Worm (Caenorhabditis elegans) whole organism, late embryonic: Measurements from ENCODE around the gene gtf-2E2.

Experiments
- C08G9.2 ChIP-seq: sonication (generic microtip); optimal IDR thresholded peaks from 2 replicates; lab custom pipeline; 2016; ENCODE audit warnings: mild to moderate bottlenecking, missing genetic modification characterization, moderate library complexity, missing compliant biosample characterization
- F13H6.1 ChIP-seq: sonication (generic microtip); optimal IDR thresholded peaks from 2 replicates; lab custom pipeline; 2016; ENCODE audit warnings: missing genetic modification characterization, missing compliant biosample characterization
- K02D7.2 ChIP-seq: sonication (generic microtip); optimal IDR thresholded peaks from 2 replicates; lab custom pipeline; 2017; ENCODE audit warnings: mild to moderate bottlenecking, missing genetic modification characterization, missing compliant biosample characterization
- K09A11.1 ChIP-seq: sonication (generic microtip); optimal IDR thresholded peaks from 2 replicates; lab custom pipeline; 2017; ENCODE audit warnings: antibody characterized with exemption, mild to moderate bottlenecking, missing genetic modification characterization, missing compliant biosample characterization; ENCODE audit not compliant: insufficient read depth
- ceh-14 ChIP-seq: sonication (generic microtip); optimal IDR thresholded peaks from 2 replicates; lab custom pipeline; 2016; ENCODE audit warnings: missing genotype, missing genetic modification characterization, missing compliant biosample characterization
- ceh-19 ChIP-seq: fragments of 200-800 bp; sonication (Bioruptor generic); optimal IDR thresholded peaks from 2 replicates; lab custom pipeline; 2018; ENCODE audit warnings: mild to moderate bottlenecking, missing genetic modification characterization, missing compliant biosample characterization
- ceh-2 ChIP-seq: sonication (generic microtip); optimal IDR thresholded peaks from 2 replicates; lab custom pipeline; 2016; ENCODE audit warnings: missing genotype, missing genetic modification characterization, missing compliant biosample characterization
- ceh-22 ChIP-seq: sonication (generic microtip); optimal IDR thresholded peaks from 2 replicates; lab custom pipeline; 2017; ENCODE audit warnings: missing biosample characterization, missing genetic modification characterization
- ceh-31 ChIP-seq: sonication (generic microtip); optimal IDR thresholded peaks from 2 replicates; lab custom pipeline; 2016; ENCODE audit warnings: missing genetic modification characterization, missing compliant biosample characterization
- ceh-9 ChIP-seq: sonication (generic microtip); optimal IDR thresholded peaks from 2 replicates; lab custom pipeline; 2016; ENCODE audit warnings: mild to moderate bottlenecking, missing genetic modification characterization, inconsistent platforms, missing compliant biosample characterization
- che-1 ChIP-seq: sonication (generic microtip); optimal IDR thresholded peaks from 2 replicates; lab custom pipeline; 2016; ENCODE audit warnings: mild to moderate bottlenecking, missing genetic modification characterization, missing compliant biosample characterization
- elt-2 ChIP-seq: sonication (generic microtip); optimal IDR thresholded peaks from 2 replicates; lab custom pipeline; 2016; ENCODE audit warnings: missing genetic modification reagents, missing genetic modification characterization, missing compliant biosample characterization
- elt-4 ChIP-seq: sonication (generic microtip); optimal IDR thresholded peaks from 2 replicates; lab custom pipeline; 2016; ENCODE audit warnings: missing genetic modification characterization, missing compliant biosample characterization
- ets-4 ChIP-seq: sonication (generic microtip); optimal IDR thresholded peaks from 2 replicates; lab custom pipeline; 2016; ENCODE audit warnings: missing genetic modification characterization, missing compliant biosample characterization
- fax-1 ChIP-seq: sonication (generic microtip); optimal IDR thresholded peaks from 2 replicates; lab custom pipeline; 2016; ENCODE audit warnings: missing genotype, missing genetic modification characterization, missing compliant biosample characterization
- fkh-6 ChIP-seq: sonication (generic microtip); optimal IDR thresholded peaks from 2 replicates; lab custom pipeline; 2016; ENCODE audit warnings: missing genetic modification characterization, missing compliant biosample characterization
- gmeb-2 ChIP-seq: sonication (generic microtip); optimal IDR thresholded peaks from 2 replicates; lab custom pipeline; 2016; ENCODE audit warnings: missing genetic modification characterization, inconsistent platforms, missing compliant biosample characterization
- hlh-15 ChIP-seq: sonication (generic microtip); optimal IDR thresholded peaks from 2 replicates; lab custom pipeline; 2016; ENCODE audit warnings: missing genetic modification characterization, missing compliant biosample characterization
- hlh-30 ChIP-seq: sonication (generic microtip); optimal IDR thresholded peaks from 2 replicates; lab custom pipeline; 2017; ENCODE audit warnings: antibody characterized with exemption, missing genetic modification characterization, missing compliant biosample characterization; ENCODE audit not compliant: insufficient read depth
- hlh-6 ChIP-seq: sonication (generic microtip); optimal IDR thresholded peaks from 2 replicates; lab custom pipeline; 2016; ENCODE audit warnings: missing genotype, missing genetic modification characterization, missing compliant biosample characterization
- madf-2 ChIP-seq: sonication (generic microtip); optimal IDR thresholded peaks from 2 replicates; lab custom pipeline; 2017; ENCODE audit warnings: missing genetic modification characterization, missing compliant biosample characterization
- nhr-232 ChIP-seq: sonication (generic microtip); optimal IDR thresholded peaks from 2 replicates; lab custom pipeline; 2016; ENCODE audit warnings: missing genetic modification characterization, missing compliant biosample characterization
- npax-4 ChIP-seq: sonication (generic microtip); optimal IDR thresholded peaks from 2 replicates; lab custom pipeline; 2016; ENCODE audit warnings: missing genetic modification characterization, missing compliant biosample characterization
- pax-1 ChIP-seq: fragments of 150-350 bp; optimal IDR thresholded peaks from 2 replicates; lab custom pipeline; 2014; ENCODE audit warnings: missing biosample characterization, missing genetic modification characterization
- pqm-1 ChIP-seq: sonication (generic microtip); optimal IDR thresholded peaks from 2 replicates; lab custom pipeline; 2016; ENCODE audit warnings: missing genetic modification characterization, missing compliant biosample characterization
- ref-2 ChIP-seq: sonication (generic microtip); optimal IDR thresholded peaks from 2 replicates; lab custom pipeline; 2016; ENCODE audit warnings: missing genetic modification characterization, missing compliant biosample characterization
- rnt-1 ChIP-seq: sonication (generic microtip); optimal IDR thresholded peaks from 2 replicates; lab custom pipeline; 2016; ENCODE audit warnings: missing genetic modification characterization, missing compliant biosample characterization
- sdc-2 ChIP-seq: sonication (generic microtip); optimal IDR thresholded peaks from 2 replicates; lab custom pipeline; 2016; ENCODE audit warnings: missing genotype, missing genetic modification characterization, missing compliant biosample characterization
- sox-4 ChIP-seq: sonication (generic microtip); optimal IDR thresholded peaks from 2 replicates; lab custom pipeline; 2017; ENCODE audit warnings: mild to moderate bottlenecking, missing genetic modification characterization, inconsistent platforms, missing compliant biosample characterization
- tbx-7 ChIP-seq: sonication (generic microtip); optimal IDR thresholded peaks from 2 replicates; lab custom pipeline; 2016; ENCODE audit warnings: missing genotype, missing genetic modification characterization, missing compliant biosample characterization
- unc-3 ChIP-seq, 2 experiments: fragments of 200-800 bp in 1 of 2; sonication (Bioruptor generic) in 1 of 2; sonication (generic microtip) in 1 of 2; conservative IDR thresholded peaks in 1 of 2; optimal IDR thresholded peaks in 1 of 2; 2 replicates each; pipeline versions ENCODE4 v1.3.6 to Lab custom; 2016 to 2022; ENCODE audit warnings: missing compliant biosample characterization in 2 of 2, missing genetic modification characterization in 2 of 2, missing genetic modification reagents in 1 of 2
- unc-42 ChIP-seq: sonication (generic microtip); optimal IDR thresholded peaks from 2 replicates; lab custom pipeline; 2016; ENCODE audit warnings: missing genotype, missing genetic modification characterization, missing compliant biosample characterization
- unc-55 ChIP-seq: sonication (generic microtip); optimal IDR thresholded peaks from 2 replicates; lab custom pipeline; 2017; ENCODE audit warnings: missing biosample characterization, missing genetic modification reagents, missing genetic modification characterization

gtf-2E2 gene

ce11 chrII:11521300-11521699, 21.0 kb downstream of the gtf-2E2 start, which contains the start of gene Y62F5A.10:
Gene Y62F5A.10 (plus strand): TSS chrII:11521600.
- TF ChIP-seq ceh-22 (no peak), madf-2 (tag; lab: Kevin White, UChicago) (no peak), ref-2 (tag; lab: Kevin White, UChicago) (no peak), che-1 (tag; lab: Kevin White, UChicago) (no peak), fax-1 (tag; lab: Kevin White, UChicago) (no peak), rnt-1 (tag; lab: Kevin White, UChicago) (no peak), C08G9.2 (tag; lab: Kevin White, UChicago) (no peak), sdc-2 (tag; lab: Kevin White, UChicago) (no peak), pax-1 (tag; lab: Kevin White, UChicago) (no peak), ceh-19 (GFP tag; lab: Kevin White, UChicago) (no peak)

DNA sequence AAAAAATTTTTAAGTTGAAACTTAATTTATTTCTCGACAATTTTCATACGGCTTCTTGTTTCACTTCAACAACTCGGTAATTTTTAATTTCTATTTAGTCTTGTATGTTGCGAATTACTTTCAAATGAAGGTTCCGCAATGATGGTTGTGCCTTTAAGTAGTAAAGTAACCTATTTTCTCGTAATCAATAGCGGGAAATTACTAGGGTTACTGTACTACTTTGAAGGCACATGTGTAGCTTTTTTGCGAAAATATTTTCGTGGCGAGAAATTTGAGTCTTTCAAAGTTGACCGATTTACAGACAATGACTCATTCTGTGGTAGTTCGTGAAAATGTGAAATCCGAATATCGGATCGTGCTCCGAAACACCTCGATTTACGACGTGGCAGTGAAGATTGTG, 24.1 kb downstream of the gtf-2E2 start, which contains the start of gene B0334.10:
Gene B0334.10, plus strand, starts transcription at position 301 of the 400 bp plus-strand sequence.
- no peak for TF ChIP-seq unc-42 (tag; lab: Kevin White, UChicago)
- no peak for TF ChIP-seq che-1 (tag; lab: Kevin White, UChicago)
- no peak for TF ChIP-seq F13H6.1
- TF ChIP-seq K02D7.2: no peak
- no peak for TF ChIP-seq sdc-2 (tag; lab: Kevin White, UChicago)
- TF ChIP-seq hlh-30 (tag; lab: Kevin White, UChicago): no peak
- TF ChIP-seq madf-2 (tag; lab: Kevin White, UChicago): no peak
- no peak for TF ChIP-seq hlh-6 (tag; lab: Kevin White, UChicago)
- TF ChIP-seq sox-4: no peak

ce11 chrII:11514775-11515174, 27.5 kb downstream of the gtf-2E2 start, which contains the start of gene srh-44:
Gene srh-44 (plus strand): TSS chrII:11515075.
- TF ChIP-seq K09A11.1 (tag; lab: Kevin White, UChicago) (no peak), hlh-15 (tag; lab: Kevin White, UChicago) (no peak), ets-4 (tag; lab: Kevin White, UChicago) (no peak), gmeb-2 (tag; lab: Kevin White, UChicago) (no peak), ceh-9 (tag; lab: Kevin White, UChicago) (no peak), npax-4 (tag; lab: Kevin White, UChicago) (no peak), fkh-6 (no peak), elt-2 (tag; lab: Kevin White, UChicago) (no peak), ceh-31 (tag; lab: Kevin White, UChicago) (no peak), K02D7.2 (no peak), F13H6.1 (no peak), unc-3 (GFP tag; conservative IDR thresholded peaks at IDR 0.05; lab: Robert Waterston, UW) (no peak), unc-3 (tag; optimal IDR thresholded peaks at IDR 0.05; lab: Kevin White, UChicago) (no peak), ceh-14 (no peak), unc-55 (GFP tag; lab: Kevin White, UChicago) (no peak), C08G9.2 (tag; lab: Kevin White, UChicago) (no peak)
- TF ChIP-seq, all 69 proteins: peak for 0

DNA sequence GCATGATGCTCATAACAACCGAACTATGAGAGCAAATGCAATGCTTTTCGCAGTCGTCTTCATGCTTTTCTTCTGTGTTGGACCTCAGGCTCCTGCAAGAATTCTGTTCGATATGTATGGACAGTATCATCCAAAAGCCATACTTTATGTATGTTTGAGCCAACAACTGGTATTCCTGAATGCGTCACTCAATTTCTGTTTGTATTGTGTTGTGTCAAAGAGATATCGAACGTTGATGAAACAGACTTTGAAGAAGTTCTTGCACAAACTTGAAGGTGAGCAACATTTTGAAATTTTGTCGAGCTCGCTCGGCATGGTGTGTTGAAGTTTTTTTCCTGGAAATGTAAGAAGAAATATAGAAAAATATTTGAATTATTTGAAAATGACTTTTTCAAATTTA, 29.4 kb downstream of the gtf-2E2 start:
- TF ChIP-seq elt-4: no peak
- no peak for TF ChIP-seq tbx-7 (tag; lab: Kevin White, UChicago)
- TF ChIP-seq ceh-2 (tag; lab: Kevin White, UChicago): no peak
- TF ChIP-seq sox-4: no peak
- TF ChIP-seq C08G9.2 (tag; lab: Kevin White, UChicago): no peak
- no peak for TF ChIP-seq elt-2 (tag; lab: Kevin White, UChicago)
- TF ChIP-seq pqm-1 (tag; lab: Kevin White, UChicago): no peak

DNA sequence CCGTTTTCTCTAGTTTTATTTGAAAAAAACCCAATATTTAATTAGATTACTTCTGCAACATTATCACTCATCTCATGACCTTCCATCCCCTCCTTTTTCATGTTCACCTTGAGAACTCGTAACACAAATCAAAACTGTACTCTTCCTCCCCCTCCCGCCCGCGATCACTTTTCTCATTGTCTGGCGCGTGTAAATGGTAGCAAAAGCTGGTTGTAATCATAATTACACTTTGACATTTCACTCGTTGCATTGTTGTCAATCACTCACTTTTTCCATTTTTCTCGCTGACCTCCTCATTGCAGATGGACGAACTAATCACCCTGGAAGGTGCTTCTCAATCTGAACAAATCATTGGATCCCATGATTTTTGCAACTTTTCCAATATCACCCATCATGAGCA, 31.9 kb downstream of the gtf-2E2 start, which contains the start of gene npr-41:
Gene npr-41, plus strand, starts transcription at position 301 of the 400 bp plus-strand sequence.
- TF ChIP-seq nhr-232: no peak
- TF ChIP-seq, all 69 proteins: peak for 0
